Fruit fly (Drosophila melanogaster) Kc167 (cell line): ENCODE measurements around the gene kkv.

ENCODE experiments used
- Myc ChIP-seq: fragments of >200 bp; optimal IDR thresholded peaks from 2 replicates; lab custom pipeline; 2017; ENCODE audit warnings: missing external identifiers
- Sin3A ChIP-seq: fragments of >200 bp; optimal IDR thresholded peaks from 2 replicates; lab custom pipeline; 2018; ENCODE audit warnings: missing external identifiers
- h ChIP-seq: fragments of >200 bp; optimal IDR thresholded peaks from 3 replicates; lab custom pipeline; 2018; ENCODE audit warnings: missing external identifiers
- insv ChIP-seq: fragments of >200 bp; optimal IDR thresholded peaks from 3 replicates; lab custom pipeline; 2018; ENCODE audit warnings: missing external identifiers
- psq ChIP-seq: fragments of >200 bp; optimal IDR thresholded peaks from 2 replicates; lab custom pipeline; 2017; ENCODE audit warnings: missing external identifiers
- ttk ChIP-seq: sonication (Bioruptor generic); optimal IDR thresholded peaks from 2 replicates; lab custom pipeline; 2017; ENCODE audit warnings: missing external identifiers

kkv gene

DNA sequence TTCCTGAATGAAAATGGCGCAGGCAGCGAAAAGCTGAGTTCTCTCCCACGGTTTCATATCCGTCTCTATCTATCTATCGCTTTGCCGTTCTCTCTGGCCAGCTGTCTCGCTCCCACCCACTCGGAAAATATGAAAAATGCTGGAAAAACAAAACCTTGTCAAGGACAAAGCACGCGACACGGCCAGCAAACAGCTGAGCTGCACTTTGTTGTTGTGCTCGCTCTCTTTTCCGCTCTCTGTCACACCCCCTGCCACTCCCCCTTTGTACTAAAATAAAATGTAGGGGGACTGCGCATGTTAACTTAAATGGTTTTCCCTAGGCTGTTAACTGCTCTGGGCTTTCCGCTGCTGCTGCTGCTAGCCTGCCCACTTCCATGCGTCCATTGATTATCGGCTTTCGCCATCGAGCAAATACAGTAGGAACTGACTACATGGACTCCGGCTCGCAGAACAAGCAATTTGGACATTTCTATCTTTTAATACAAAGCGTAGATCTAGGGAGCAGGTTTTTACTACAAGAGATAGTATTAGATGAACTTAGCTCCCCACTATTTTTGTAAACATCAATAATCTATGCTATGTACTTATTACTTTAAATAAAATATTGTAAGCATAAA, 45.9 kb downstream of the kkv start:
- no peak for TF ChIP-seq h (lab: Kevin White, UChicago)
- no peak for TF ChIP-seq Myc

dm6 chr3R:5331764-5332405, 60.8 kb downstream of the kkv start:
- no peak for TF ChIP-seq psq (lab: Kevin White, UChicago)
- no peak for TF ChIP-seq Sin3A (lab: Kevin White, UChicago)
- TF ChIP-seq h (lab: Kevin White, UChicago) = no peak
- TF ChIP-seq ttk (lab: Kevin White, UChicago) = no peak
- TF ChIP-seq Myc = no peak
- TF ChIP-seq insv (lab: Kevin White, UChicago) = no peak

DNA sequence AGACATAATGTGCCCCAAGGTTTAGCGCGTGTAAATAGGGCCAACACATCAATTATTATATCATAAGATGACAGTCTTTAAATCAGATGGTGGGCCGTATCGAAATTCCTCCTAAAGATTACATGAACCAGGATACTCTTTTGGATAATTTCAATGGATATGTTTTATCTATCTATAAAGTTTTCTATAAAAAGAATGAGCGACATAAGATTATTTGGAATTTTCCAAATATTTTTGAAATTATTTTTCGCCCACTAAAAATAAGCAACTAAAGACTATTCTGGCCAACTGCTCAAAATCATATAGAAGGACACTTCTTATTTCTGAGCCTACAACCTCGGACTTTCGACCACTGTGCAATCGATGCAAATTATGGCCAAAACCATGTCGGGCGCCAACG, 62.3 kb downstream of the kkv start:
- TF ChIP-seq h (lab: Kevin White, UChicago) (no peak), insv (lab: Kevin White, UChicago) (no peak), Sin3A (lab: Kevin White, UChicago) (no peak), psq (lab: Kevin White, UChicago) (no peak), Myc (no peak), ttk (lab: Kevin White, UChicago) (no peak)
